Worm (Caenorhabditis elegans) whole organism, young adult: Measurements from ENCODE around the gene srh-2.

Experiments
- B0261.1 ChIP-seq: sonication (generic microtip); optimal IDR thresholded peaks from 2 replicates; lab custom pipeline; 2016; ENCODE audit warnings: mild to moderate bottlenecking, missing genetic modification characterization, moderate library complexity, missing compliant biosample characterization
- B0336.3 ChIP-seq: fragments of 200-800 bp; sonication (Bioruptor generic); IDR thresholded peaks from 2 replicates; pipeline ENCODE4 v1.3.6; 2022; ENCODE audit warnings: missing genetic modification characterization, missing compliant biosample characterization
- C17E4.6 ChIP-seq: fragments of 200-800 bp; sonication (Bioruptor generic); IDR thresholded peaks from 2 replicates; pipeline ENCODE4 v1.3.6; 2022; ENCODE audit warnings: missing genetic modification reagents, missing genetic modification characterization, missing compliant biosample characterization
- F10E7.11 ChIP-seq: sonication (generic microtip); optimal IDR thresholded peaks from 2 replicates; lab custom pipeline; 2017; ENCODE audit warnings: mild to moderate bottlenecking, missing genetic modification characterization, moderate library complexity, missing compliant biosample characterization
- F37B4.10 ChIP-seq: fragments of 200-800 bp; sonication (Bioruptor generic); IDR thresholded peaks from 2 replicates; pipeline ENCODE4 v1.3.6; 2022; ENCODE audit warnings: missing genetic modification characterization, missing compliant biosample characterization
- F49E8.2 ChIP-seq: sonication (generic microtip); optimal IDR thresholded peaks from 3 replicates; lab custom pipeline; 2017; ENCODE audit warnings: missing genetic modification characterization, mild to moderate bottlenecking, missing compliant biosample characterization, antibody characterized with exemption, moderate library complexity; ENCODE audit not compliant: insufficient read depth
- F55B11.4 ChIP-seq: sonication (generic microtip); optimal IDR thresholded peaks from 2 replicates; lab custom pipeline; 2016; ENCODE audit warnings: missing compliant biosample characterization, missing genetic modification characterization, borderline replicate concordance; ENCODE audit not compliant: insufficient read depth
- K11D2.4 ChIP-seq: fragments of 200-800 bp; sonication (Bioruptor generic); IDR thresholded peaks from 2 replicates; pipeline ENCODE4 v1.3.6; 2022; ENCODE audit warnings: missing genetic modification reagents, missing genetic modification characterization, missing compliant biosample characterization
- Y53F4B.3 ChIP-seq: fragments of 200-800 bp; sonication (Bioruptor generic); IDR thresholded peaks from 2 replicates; pipeline ENCODE4 v1.3.6; 2022; ENCODE audit warnings: missing genetic modification reagents, missing genetic modification characterization, missing compliant biosample characterization
- Y53G8AR.9 ChIP-seq: fragments of 200-800 bp; sonication (Bioruptor generic); conservative IDR thresholded peaks from 2 replicates; pipeline ENCODE4 v1.3.6; 2022; ENCODE audit warnings: missing genetic modification reagents, missing genetic modification characterization, missing compliant biosample characterization
- Y79H2A.3 ChIP-seq: fragments of 200-800 bp; sonication (Bioruptor generic); conservative IDR thresholded peaks from 2 replicates; pipeline ENCODE4 v1.3.6; 2022; ENCODE audit warnings: missing genetic modification reagents, missing genetic modification characterization, missing compliant biosample characterization
- ZK185.1 ChIP-seq: sonication (generic microtip); optimal IDR thresholded peaks from 2 replicates; lab custom pipeline; 2016; ENCODE audit warnings: mild to moderate bottlenecking, missing genetic modification characterization, missing compliant biosample characterization; ENCODE audit not compliant: poor library complexity, severe bottlenecking
- ama-1 ChIP-seq, 3 experiments: fragments of 150-350 bp in 1 of 3; sonication (generic microtip) in 2 of 3; optimal IDR thresholded peaks; 2 replicates each; lab custom pipeline; 2014 to 2018; ENCODE audit warnings: missing biosample characterization in 2 of 3, missing genetic modification characterization in 2 of 3, missing genetic modification reagents in 2 of 3
- aptf-3 ChIP-seq: fragments of 200-800 bp; sonication (Bioruptor generic); IDR thresholded peaks from 2 replicates; pipeline ENCODE4 v1.3.6; 2022; ENCODE audit warnings: missing genetic modification characterization, missing compliant biosample characterization
- attf-3 ChIP-seq: fragments of 200-800 bp; sonication (Bioruptor generic); conservative IDR thresholded peaks from 2 replicates; pipeline ENCODE4 v1.3.6; 2022; ENCODE audit warnings: missing genetic modification reagents, missing genetic modification characterization, missing compliant biosample characterization
- cebp-1 ChIP-seq, 2 experiments: fragments of 200-800 bp in 1 of 2; sonication (Bioruptor generic) in 1 of 2; sonication (generic microtip) in 1 of 2; IDR thresholded peaks in 1 of 2; optimal IDR thresholded peaks in 1 of 2; 2 replicates each; pipeline versions ENCODE4 v1.3.6 to Lab custom; 2017 to 2022; ENCODE audit warnings: missing compliant biosample characterization in 2 of 2, missing genetic modification characterization in 2 of 2, mild to moderate bottlenecking in 1 of 2, missing genetic modification reagents in 1 of 2, moderate library complexity in 1 of 2
- ceh-27 ChIP-seq: fragments of 200-800 bp; sonication (Bioruptor generic); optimal IDR thresholded peaks from 2 replicates; lab custom pipeline; 2018; ENCODE audit warnings: mild to moderate bottlenecking, missing genetic modification characterization, moderate library complexity, missing compliant biosample characterization
- ceh-40 ChIP-seq: fragments of 200-800 bp; sonication (Bioruptor generic); IDR thresholded peaks from 2 replicates; pipeline ENCODE4 v1.3.6; 2022; ENCODE audit warnings: missing genetic modification characterization, missing compliant biosample characterization
- ceh-58 ChIP-seq: fragments of 200-800 bp; sonication (Bioruptor generic); IDR thresholded peaks from 2 replicates; pipeline ENCODE4 v1.3.6; 2022; ENCODE audit warnings: missing genetic modification characterization, missing compliant biosample characterization
- dpff-1 ChIP-seq: sonication (generic microtip); optimal IDR thresholded peaks from 2 replicates; lab custom pipeline; 2017; ENCODE audit warnings: mild to moderate bottlenecking, missing genetic modification characterization, missing compliant biosample characterization
- egl-44 ChIP-seq: fragments of 200-800 bp; sonication (Bioruptor generic); IDR thresholded peaks from 2 replicates; pipeline ENCODE4 v1.3.6; 2022; ENCODE audit warnings: missing genetic modification reagents, missing genetic modification characterization, missing compliant biosample characterization
- fkh-3 ChIP-seq: sonication (generic microtip); optimal IDR thresholded peaks from 2 replicates; lab custom pipeline; 2016; ENCODE audit warnings: mild to moderate bottlenecking, missing genetic modification characterization, missing compliant biosample characterization
- hlh-12 ChIP-seq: sonication (generic microtip); optimal IDR thresholded peaks from 2 replicates; lab custom pipeline; 2016; ENCODE audit warnings: missing genetic modification characterization, missing compliant biosample characterization
- hmg-20 ChIP-seq: fragments of 200-800 bp; sonication (Bioruptor generic); IDR thresholded peaks from 2 replicates; pipeline ENCODE4 v1.3.6; 2022; ENCODE audit warnings: missing genetic modification reagents, missing genetic modification characterization, missing compliant biosample characterization
- hrde-1 ChIP-seq: sonication (generic microtip); optimal IDR thresholded peaks from 2 replicates; lab custom pipeline; 2016; ENCODE audit warnings: missing genetic modification characterization, mild to moderate bottlenecking, missing compliant biosample characterization, moderate library complexity, missing genotype, missing genetic modification reagents, borderline replicate concordance
- lin-26 ChIP-seq: fragments of 200-800 bp; sonication (Bioruptor generic); IDR thresholded peaks from 2 replicates; pipeline ENCODE4 v1.3.6; 2022; ENCODE audit warnings: missing genetic modification reagents, missing genetic modification characterization, missing compliant biosample characterization
- madf-8 ChIP-seq: fragments of 200-800 bp; sonication (Bioruptor generic); conservative IDR thresholded peaks from 2 replicates; pipeline ENCODE4 v1.3.6; 2022; ENCODE audit warnings: missing genetic modification reagents, missing genetic modification characterization, missing compliant biosample characterization
- nfyb-1 ChIP-seq: fragments of 200-800 bp; sonication (Bioruptor generic); IDR thresholded peaks from 2 replicates; pipeline ENCODE4 v1.3.6; 2022; ENCODE audit warnings: missing genetic modification reagents, missing genetic modification characterization, missing compliant biosample characterization
- nhr-120 ChIP-seq: fragments of 200-800 bp; sonication (Bioruptor generic); IDR thresholded peaks from 2 replicates; pipeline ENCODE4 v1.3.6; 2022; ENCODE audit warnings: missing genetic modification characterization, missing compliant biosample characterization
- nhr-27 ChIP-seq: fragments of 200-800 bp; sonication (Bioruptor generic); optimal IDR thresholded peaks from 2 replicates; lab custom pipeline; 2018; ENCODE audit warnings: mild to moderate bottlenecking, missing genetic modification characterization, moderate library complexity, missing compliant biosample characterization
- sea-2 ChIP-seq: fragments of 200-800 bp; sonication (Bioruptor generic); IDR thresholded peaks from 2 replicates; pipeline ENCODE4 v1.3.6; 2022; ENCODE audit warnings: missing genetic modification characterization, missing compliant biosample characterization
- snpc-4 ChIP-seq, 5 experiments: fragments of 150-350 bp in 1 of 5; sonication (generic microtip) in 4 of 5; optimal IDR thresholded peaks; 2 replicates each; lab custom pipeline; 2014 to 2018; ENCODE audit warnings: missing genetic modification characterization in 5 of 5, missing biosample characterization in 3 of 5, antibody characterized with exemption in 2 of 5, mild to moderate bottlenecking in 2 of 5, missing compliant biosample characterization in 2 of 5, missing genotype in 2 of 5, moderate library complexity in 2 of 5, missing genetic modification reagents in 1 of 5
- somi-1 ChIP-seq: fragments of 200-800 bp; sonication (Bioruptor generic); optimal IDR thresholded peaks from 2 replicates; lab custom pipeline; 2018; ENCODE audit warnings: mild to moderate bottlenecking, missing genetic modification characterization, missing compliant biosample characterization
- sptf-2 ChIP-seq: fragments of 200-800 bp; sonication (Bioruptor generic); optimal IDR thresholded peaks from 2 replicates; lab custom pipeline; 2018; ENCODE audit warnings: mild to moderate bottlenecking, missing genetic modification characterization, missing compliant biosample characterization
- tlf-1 ChIP-seq: fragments of 200-800 bp; sonication (Bioruptor generic); optimal IDR thresholded peaks from 2 replicates; lab custom pipeline; 2018; ENCODE audit warnings: mild to moderate bottlenecking, missing genetic modification characterization, missing compliant biosample characterization
- unc-130 ChIP-seq: sonication (generic microtip); optimal IDR thresholded peaks from 2 replicates; lab custom pipeline; 2016; ENCODE audit warnings: missing genetic modification reagents, missing genetic modification characterization, missing compliant biosample characterization
- zim-3 ChIP-seq: sonication (generic microtip); optimal IDR thresholded peaks from 2 replicates; lab custom pipeline; 2017; ENCODE audit warnings: mild to moderate bottlenecking, missing genetic modification characterization, moderate library complexity, missing compliant biosample characterization
- ztf-18 ChIP-seq: sonication (generic microtip); optimal IDR thresholded peaks from 2 replicates; lab custom pipeline; 2016; ENCODE audit warnings: missing genotype, mild to moderate bottlenecking, missing genetic modification characterization, missing compliant biosample characterization
- ztf-26 ChIP-seq: sonication (generic microtip); optimal IDR thresholded peaks from 2 replicates; lab custom pipeline; 2017; ENCODE audit warnings: missing genetic modification characterization, missing compliant biosample characterization
- ztf-3 ChIP-seq: fragments of 200-800 bp; sonication (Bioruptor generic); optimal IDR thresholded peaks from 2 replicates; lab custom pipeline; 2018; ENCODE audit warnings: mild to moderate bottlenecking, missing genetic modification characterization, missing compliant biosample characterization
- ztf-6 ChIP-seq: fragments of 200-800 bp; sonication (Bioruptor generic); IDR thresholded peaks from 2 replicates; pipeline ENCODE4 v1.3.6; 2022; ENCODE audit warnings: missing genetic modification reagents, missing genetic modification characterization, missing compliant biosample characterization

Gene srh-2

DNA sequence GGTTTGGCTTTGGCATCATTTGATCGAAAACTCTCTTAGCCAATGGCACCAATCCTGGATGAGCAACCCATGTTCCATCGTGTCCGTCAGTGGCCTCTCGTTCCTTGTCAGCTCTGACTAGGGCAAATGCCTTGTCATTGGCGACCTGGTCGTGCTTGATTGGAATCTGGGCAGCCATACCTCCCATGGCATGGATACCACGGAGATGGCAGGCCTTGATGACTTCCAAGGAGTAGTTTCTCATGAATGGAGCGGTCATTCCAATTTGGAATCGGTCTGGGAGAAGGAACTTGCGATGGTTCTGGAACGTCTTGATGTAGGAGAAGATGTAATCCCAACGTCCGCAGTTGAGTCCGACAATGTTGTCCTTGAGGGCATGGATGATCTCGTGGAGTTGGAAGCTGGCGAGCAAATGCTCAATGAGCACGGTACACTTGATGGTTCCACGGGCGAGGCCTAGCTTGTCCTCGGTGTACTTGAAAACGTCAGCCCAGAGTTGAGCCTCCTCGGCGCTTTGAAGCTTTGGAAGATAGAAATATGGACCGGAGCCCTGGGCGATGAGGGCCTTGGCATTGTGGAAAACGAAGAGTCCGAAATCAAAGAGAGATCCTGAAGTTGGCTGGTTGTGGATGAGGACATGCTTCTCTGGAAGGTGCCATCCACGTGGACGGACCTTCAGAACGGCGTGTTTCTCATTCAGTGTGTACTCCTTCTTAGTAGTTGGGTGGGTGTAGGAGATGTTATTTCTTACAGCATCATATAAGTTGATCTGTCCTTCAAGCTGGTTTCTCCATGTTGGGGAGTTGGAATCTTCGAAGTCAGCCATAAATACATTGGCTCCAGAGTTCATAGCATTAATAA, 2.9 kb upstream of the srh-2 start:
- no peak for TF ChIP-seq unc-130
- peak; percentile 75; the same call in 1 of the 2 replicates for TF ChIP-seq lin-26 (GFP tag; lab: Robert Waterston, UW)
- TF ChIP-seq hlh-12 (tag; lab: Kevin White, UChicago), result no peak
- TF ChIP-seq ceh-40 (GFP tag; lab: Robert Waterston, UW), result 0 out of 2 replicates have a peak, but pooled peaks have one; percentile 5
- no peak for TF ChIP-seq ztf-18 (tag; lab: Kevin White, UChicago)
- TF ChIP-seq nfyb-1 (GFP tag; lab: Robert Waterston, UW), result 0 out of 2 replicates have a peak, but pooled peaks have one; percentile 14
- TF ChIP-seq ztf-6, result no peak
- TF ChIP-seq nhr-27 (tag; lab: Kevin White, UChicago), result no peak
- TF ChIP-seq dpff-1, result no peak
- no peak for TF ChIP-seq cebp-1 (GFP tag; IDR thresholded peaks at IDR 0.05; lab: Robert Waterston, UW)
- peak; percentile 6 for TF ChIP-seq cebp-1 (tag; optimal IDR thresholded peaks at IDR 0.05; lab: Kevin White, UChicago)
- TF ChIP-seq ztf-26 (tag; lab: Kevin White, UChicago), result no peak
- TF ChIP-seq ceh-58, result 0 out of 2 replicates have a peak, but pooled peaks have one; percentile 16
- peak; percentile 88 for TF ChIP-seq ama-1 (optimal IDR thresholded peaks at IDR 0.05; lab: Kevin White, UChicago)
- TF ChIP-seq ama-1 (GFP tag; optimal IDR thresholded peaks at IDR 0.05; lab: Kevin White, UChicago), result peak in 1 of 2 experiments; percentile 12
- TF ChIP-seq Y79H2A.3 (GFP tag; lab: Robert Waterston, UW), result no peak; the same call in 1 of the 2 replicates
- no peak for TF ChIP-seq K11D2.4
- TF ChIP-seq fkh-3 (tag; lab: Kevin White, UChicago), result no peak
- TF ChIP-seq nhr-120 (GFP tag; lab: Robert Waterston, UW), result no peak
- no peak for TF ChIP-seq snpc-4 (GFP tag; optimal IDR thresholded peaks at IDR 0.05; lab: Kevin White, UChicago)
- no peak for TF ChIP-seq snpc-4 (tag; optimal IDR thresholded peaks at IDR 0.05; lab: Kevin White, UChicago)
- TF ChIP-seq ZK185.1 (tag; lab: Kevin White, UChicago), result peak; percentile 67
- TF ChIP-seq hrde-1 (tag; lab: Kevin White, UChicago), result no peak
- TF ChIP-seq F10E7.11 (tag; lab: Kevin White, UChicago), result no peak
- no peak for TF ChIP-seq F55B11.4 (tag; lab: Kevin White, UChicago)
- no peak for TF ChIP-seq ceh-27
- no peak for TF ChIP-seq attf-3 (GFP tag; lab: Robert Waterston, UW)
- TF ChIP-seq B0261.1 (tag; lab: Kevin White, UChicago), result no peak
- TF ChIP-seq somi-1 (GFP tag; lab: Kevin White, UChicago), result peak; percentile 18
- no peak for TF ChIP-seq ztf-3 (GFP tag; lab: Kevin White, UChicago)
- TF ChIP-seq C17E4.6 (GFP tag; lab: Robert Waterston, UW), result no peak
- no peak for TF ChIP-seq aptf-3
- no peak for TF ChIP-seq zim-3 (tag; lab: Kevin White, UChicago)
- TF ChIP-seq sea-2 (GFP tag; lab: Robert Waterston, UW), result no peak
- TF ChIP-seq F37B4.10, result no peak
- TF ChIP-seq sptf-2, result no peak
- peak; percentile 10 for TF ChIP-seq Y53G8AR.9 (GFP tag; lab: Robert Waterston, UW)
- TF ChIP-seq F49E8.2 (tag; lab: Kevin White, UChicago), result no peak
- TF ChIP-seq Y53F4B.3 (GFP tag; lab: Robert Waterston, UW), result no peak
- peak; percentile 6 for TF ChIP-seq B0336.3 (GFP tag; lab: Robert Waterston, UW)
- TF ChIP-seq hmg-20 (GFP tag; lab: Robert Waterston, UW), result no peak
- peak; percentile 25 for TF ChIP-seq egl-44 (GFP tag; lab: Robert Waterston, UW)
- peak; percentile 9 for TF ChIP-seq tlf-1 (GFP tag; lab: Kevin White, UChicago)
- no peak for TF ChIP-seq madf-8 (GFP tag; lab: Robert Waterston, UW)
